Fruit fly (Drosophila melanogaster) whole organism, wandering third instar larva: ENCODE data around the gene Slob.
A peak's percentile ranks its signal among the peaks of the same experiment; 100 is the strongest.

ENCODE experiments used
- Abd-B ChIP-seq: fragments of >200 bp; optimal IDR thresholded peaks from 2 replicates; lab custom pipeline; 2017; ENCODE audit warnings: missing biosample characterization, missing genetic modification characterization
- CG32264 ChIP-seq: fragments of 200-800 bp; sonication (Bioruptor generic); optimal IDR thresholded peaks from 2 replicates; lab custom pipeline; 2016; ENCODE audit warnings: missing biosample characterization, missing genetic modification characterization
- CG9705 ChIP-seq: fragments of 200-800 bp; sonication (Bioruptor generic); optimal IDR thresholded peaks from 2 replicates; lab custom pipeline; 2018; ENCODE audit warnings: missing biosample characterization, mild to moderate bottlenecking, missing genetic modification characterization
- CrebA ChIP-seq: fragments of 200-800 bp; sonication (Bioruptor generic); optimal IDR thresholded peaks from 2 replicates; lab custom pipeline; 2016; ENCODE audit warnings: missing biosample characterization, mild to moderate bottlenecking, missing genetic modification characterization, borderline replicate concordance
- Dif ChIP-seq: fragments of 200-275, 200-300 bp; sonication (Bioruptor generic); optimal IDR thresholded peaks from 2 replicates; lab custom pipeline; 2018; ENCODE audit warnings: missing biosample characterization, missing genetic modification characterization; ENCODE audit not compliant: partially characterized antibody
- GATAd ChIP-seq: sonication (Bioruptor generic); optimal IDR thresholded peaks from 2 replicates; lab custom pipeline; 2016; ENCODE audit warnings: missing biosample characterization, missing genetic modification characterization
- HLH106 ChIP-seq: fragments of 200-800 bp; optimal IDR thresholded peaks from 3 replicates; lab custom pipeline; 2019; ENCODE audit warnings: missing biosample characterization, mild to moderate bottlenecking, missing genetic modification characterization, moderate library complexity
- Hr78 ChIP-seq: fragments of >200 bp; optimal IDR thresholded peaks from 2 replicates; lab custom pipeline; 2017; ENCODE audit warnings: missing biosample characterization, missing genetic modification characterization
- Hr83 ChIP-seq: fragments of 200-300 bp; sonication (Bioruptor generic); optimal IDR thresholded peaks from 2 replicates; lab custom pipeline; 2016; ENCODE audit warnings: missing biosample characterization, mild to moderate bottlenecking, missing genetic modification characterization, moderate library complexity; ENCODE audit not compliant: poor library complexity, severe bottlenecking
- Jra ChIP-seq: sonication (Bioruptor generic); optimal IDR thresholded peaks from 2 replicates; lab custom pipeline; 2016; ENCODE audit warnings: missing biosample characterization, missing genetic modification characterization
- Mio ChIP-seq: sonication (Bioruptor generic); optimal IDR thresholded peaks from 2 replicates; lab custom pipeline; 2016; ENCODE audit warnings: missing biosample characterization, missing genetic modification characterization
- N ChIP-seq: fragments of >200 bp; optimal IDR thresholded peaks from 2 replicates; lab custom pipeline; 2018; ENCODE audit warnings: missing biosample characterization, missing external identifiers, missing genetic modification characterization
- OdsH ChIP-seq: fragments of 200-800 bp; sonication (Bioruptor generic); optimal IDR thresholded peaks from 2 replicates; lab custom pipeline; 2016; ENCODE audit warnings: missing biosample characterization, mild to moderate bottlenecking, missing genetic modification characterization
- Rel ChIP-seq, 2 experiments: fragments of 200-800 bp; sonication (Bioruptor generic) in 1 of 2; optimal IDR thresholded peaks; 2 replicates in 1 of 2; 3 replicates in 1 of 2; lab custom pipeline; 2016 to 2019; ENCODE audit warnings: mild to moderate bottlenecking in 2 of 2, missing biosample characterization in 2 of 2, missing genetic modification characterization in 2 of 2, moderate library complexity in 1 of 2
- Sp1 ChIP-seq: fragments of 200-800 bp; sonication (Bioruptor generic); optimal IDR thresholded peaks from 3 replicates; lab custom pipeline; 2019; ENCODE audit warnings: missing biosample characterization, mild to moderate bottlenecking, missing genetic modification characterization, moderate library complexity
- br ChIP-seq: fragments of 200-800 bp; sonication (Bioruptor generic); optimal IDR thresholded peaks from 2 replicates; lab custom pipeline; 2016; ENCODE audit warnings: missing biosample characterization, missing genetic modification characterization
- dl ChIP-seq, 2 experiments: fragments of 175-275, 200-275 bp in 1 of 2; fragments of 200-275 bp in 1 of 2; sonication (Bioruptor generic); optimal IDR thresholded peaks; lab custom pipeline; 2018; ENCODE audit warnings: mild to moderate bottlenecking in 2 of 2, missing biosample characterization in 2 of 2, missing genetic modification characterization in 2 of 2, moderate library complexity in 2 of 2; ENCODE audit not compliant: partially characterized antibody in 2 of 2, insufficient read depth in 1 of 2
- dmrt93B ChIP-seq: fragments of 200-800 bp; sonication (Bioruptor generic); optimal IDR thresholded peaks from 2 replicates; lab custom pipeline; 2018; ENCODE audit warnings: missing biosample characterization, mild to moderate bottlenecking, missing genetic modification characterization
- dsf ChIP-seq: sonication (Bioruptor generic); optimal IDR thresholded peaks from 2 replicates; lab custom pipeline; 2016; ENCODE audit warnings: missing biosample characterization, missing genetic modification characterization, borderline replicate concordance
- ey ChIP-seq: fragments of 200-800 bp; sonication (Bioruptor generic); optimal IDR thresholded peaks from 2 replicates; lab custom pipeline; 2016; ENCODE audit warnings: missing biosample characterization, missing genetic modification characterization
- foxo ChIP-seq, 2 experiments: fragments of 200-800 bp; sonication (Bioruptor generic); optimal IDR thresholded peaks; 2 replicates in 1 of 2; 3 replicates in 1 of 2; lab custom pipeline; 2016 to 2017; ENCODE audit warnings: missing biosample characterization in 2 of 2, missing genetic modification characterization in 2 of 2
- fru ChIP-seq: fragments of 200-800 bp; sonication (Bioruptor generic); optimal IDR thresholded peaks from 3 replicates; lab custom pipeline; 2016; ENCODE audit warnings: missing biosample characterization, mild to moderate bottlenecking, missing genetic modification characterization
- h ChIP-seq: fragments of 200-800 bp; sonication (Bioruptor generic); optimal IDR thresholded peaks from 3 replicates; lab custom pipeline; 2016; ENCODE audit warnings: missing biosample characterization, mild to moderate bottlenecking, missing genetic modification characterization
- jim ChIP-seq: fragments of 175-275, 200-325 bp; sonication (Bioruptor generic); optimal IDR thresholded peaks from 2 replicates; lab custom pipeline; 2016; ENCODE audit warnings: missing biosample characterization, mild to moderate bottlenecking, missing genetic modification characterization
- pan ChIP-seq: fragments of >200 bp; optimal IDR thresholded peaks from 2 replicates; lab custom pipeline; 2017
- psq ChIP-seq: fragments of 200-800 bp; sonication (Bioruptor generic); optimal IDR thresholded peaks from 3 replicates; lab custom pipeline; 2017; ENCODE audit warnings: missing biosample characterization, mild to moderate bottlenecking, missing genetic modification characterization, moderate library complexity
- rgr ChIP-seq: fragments of 200-800 bp; sonication (Bioruptor generic); optimal IDR thresholded peaks from 3 replicates; lab custom pipeline; 2016; ENCODE audit warnings: missing biosample characterization, mild to moderate bottlenecking, missing genetic modification characterization
- sage ChIP-seq: fragments of 200-800 bp; sonication (Bioruptor generic); optimal IDR thresholded peaks from 2 replicates; lab custom pipeline; 2016; ENCODE audit warnings: missing biosample characterization, mild to moderate bottlenecking, missing genetic modification characterization
- woc ChIP-seq: sonication (Bioruptor generic); optimal IDR thresholded peaks from 2 replicates; lab custom pipeline; 2016; ENCODE audit warnings: missing biosample characterization, mild to moderate bottlenecking, missing genetic modification characterization

The Slob gene

DNA sequence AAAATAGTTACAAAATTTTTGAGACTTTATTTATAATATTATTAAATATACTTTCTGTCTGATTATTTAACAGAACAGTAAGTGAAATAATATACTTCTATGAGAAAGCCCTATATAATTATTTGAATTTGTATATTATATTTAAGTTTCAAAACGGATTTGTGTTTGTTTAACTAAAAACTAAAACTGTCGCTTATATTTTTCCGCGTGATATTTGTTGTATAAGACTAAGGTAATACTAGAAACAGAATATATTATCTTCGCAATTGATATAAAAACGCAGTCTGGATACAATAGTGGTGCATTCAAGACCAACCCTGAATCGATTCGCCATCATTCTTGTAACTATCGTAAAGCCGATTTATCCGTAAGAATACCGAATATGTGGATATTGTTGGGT is 69.6 kb downstream of the Slob start, which contains the start of gene Cyp4d21:
Gene Cyp4d21 (plus strand): TSS at position 301 of the 400 bp plus-strand sequence.
- TF ChIP-seq dl (GFP tag; optimal IDR thresholded peaks at IDR 0.05; lab: Kevin White, UChicago; ENCODE audit: insufficient read depth in 1 of 2, partially characterized antibody in 2 of 2): no peak
- TF ChIP-seq dsf (GFP tag; lab: Kevin White, UChicago): no peak
- no peak for TF ChIP-seq dmrt93B (GFP tag; lab: Kevin White, UChicago)
- TF ChIP-seq Dif (GFP tag; lab: Kevin White, UChicago): no peak
- TF ChIP-seq woc (GFP tag; lab: Kevin White, UChicago): no peak
- no peak for TF ChIP-seq pan (lab: Kevin White, UChicago)
- no peak for TF ChIP-seq Hr83 (GFP tag; lab: Kevin White, UChicago)

dm6 chr2L:7601875-7602274 is 73.0 kb downstream of the Slob start:
- TF ChIP-seq h: peak; percentile 62
- peak; percentile 36 for TF ChIP-seq OdsH (GFP tag; lab: Kevin White, UChicago)
- TF ChIP-seq rgr: peak; percentile 5
- peak; percentile 38 for TF ChIP-seq ey (GFP tag; lab: Kevin White, UChicago)
- peak in 1 of 2 experiments; percentile 30 for TF ChIP-seq foxo (GFP tag; optimal IDR thresholded peaks at IDR 0.05; lab: Kevin White, UChicago)
- peak; percentile 21 for TF ChIP-seq fru (GFP tag; lab: Kevin White, UChicago)
- TF ChIP-seq GATAd (GFP tag; lab: Kevin White, UChicago): no peak
- TF ChIP-seq Sp1 (GFP tag; lab: Kevin White, UChicago): no peak
- TF ChIP-seq, all 38 proteins: peak for 6

DNA sequence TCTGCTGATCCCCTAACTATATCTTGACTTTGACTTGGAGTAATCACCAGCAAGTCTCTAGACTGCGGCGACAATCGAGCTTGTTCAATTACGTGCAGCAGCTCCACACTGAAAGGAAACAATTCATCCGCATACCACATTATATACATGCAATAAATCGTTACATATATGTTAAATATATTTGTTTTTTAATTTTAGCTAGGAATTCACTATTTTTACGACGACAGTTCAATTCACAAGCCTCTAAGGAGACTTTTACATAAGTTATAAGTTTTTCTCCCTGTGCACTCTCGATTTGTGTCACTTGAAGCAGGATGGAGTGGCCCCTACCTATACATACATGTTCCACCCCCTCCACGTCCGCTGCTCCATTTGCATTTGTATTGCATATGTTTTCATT is 76.2 kb downstream of the Slob start:
- no peak for TF ChIP-seq CG9705
- no peak for TF ChIP-seq woc (GFP tag; lab: Kevin White, UChicago)
- TF ChIP-seq h: no peak
- no peak for TF ChIP-seq OdsH (GFP tag; lab: Kevin White, UChicago)
- no peak for TF ChIP-seq HLH106 (tag; lab: Kevin White, UChicago)
- no peak for TF ChIP-seq dmrt93B (GFP tag; lab: Kevin White, UChicago)
- TF ChIP-seq GATAd (GFP tag; lab: Kevin White, UChicago): no peak
- TF ChIP-seq psq (GFP tag; lab: Kevin White, UChicago): no peak
- TF ChIP-seq dsf (GFP tag; lab: Kevin White, UChicago): no peak
- TF ChIP-seq CG32264 (GFP tag; lab: Kevin White, UChicago): no peak
- no peak for TF ChIP-seq pan (lab: Kevin White, UChicago)
- TF ChIP-seq CrebA (GFP tag; lab: Kevin White, UChicago): no peak
- no peak for TF ChIP-seq Rel (GFP tag; optimal IDR thresholded peaks at IDR 0.05; lab: Kevin White, UChicago)
- TF ChIP-seq Rel (tag; optimal IDR thresholded peaks at IDR 0.05; lab: Kevin White, UChicago): no peak
- TF ChIP-seq N (GFP tag; lab: Kevin White, UChicago): no peak

- TF ChIP-seq Rel (GFP tag; optimal IDR thresholded peaks at IDR 0.05; lab: Kevin White, UChicago) (no peak), Rel (tag; optimal IDR thresholded peaks at IDR 0.05; lab: Kevin White, UChicago) (no peak), N (GFP tag; lab: Kevin White, UChicago) (no peak), dmrt93B (GFP tag; lab: Kevin White, UChicago) (no peak), OdsH (GFP tag; lab: Kevin White, UChicago) (no peak), Hr78 (GFP tag; lab: Kevin White, UChicago) (no peak), rgr (no peak), Mio (no peak), br (GFP tag; lab: Kevin White, UChicago) (no peak), CG32264 (GFP tag; lab: Kevin White, UChicago) (no peak), dsf (GFP tag; lab: Kevin White, UChicago) (no peak), jim (no peak), Hr83 (GFP tag; lab: Kevin White, UChicago) (no peak), CrebA (GFP tag; lab: Kevin White, UChicago) (no peak), dl (GFP tag; optimal IDR thresholded peaks at IDR 0.05; lab: Kevin White, UChicago; ENCODE audit: insufficient read depth in 1 of 2, partially characterized antibody in 2 of 2) (no peak), Jra (GFP tag; lab: Kevin White, UChicago) (no peak), psq (GFP tag; lab: Kevin White, UChicago) (no peak), sage (GFP tag; lab: Kevin White, UChicago) (no peak), Abd-B (no peak), pan (lab: Kevin White, UChicago) (no peak)
Observed at dm6 chr2L:7598260-7598659, 76.6 kb downstream of the Slob start.
